Worm (Caenorhabditis elegans) whole organism, L3 larva: ENCODE data around the gene nhr-28.
A peak's percentile ranks its signal among the peaks of the same experiment; 100 is the strongest.

ENCODE experiments used
- R02D3.7 ChIP-seq: fragments of 150-350 bp; optimal IDR thresholded peaks from 2 replicates; lab custom pipeline; 2014; ENCODE audit warnings: missing biosample characterization, missing genetic modification characterization
- ZK546.5 ChIP-seq: sonication (generic microtip); optimal IDR thresholded peaks from 2 replicates; lab custom pipeline; 2017; ENCODE audit warnings: missing biosample characterization, missing genetic modification characterization
- aly-2 ChIP-seq: fragments of 150-350 bp; optimal IDR thresholded peaks from 2 replicates; lab custom pipeline; 2014; ENCODE audit warnings: missing biosample characterization, missing genetic modification characterization
- ama-1 ChIP-seq: fragments of 150-350 bp; optimal IDR thresholded peaks from 2 replicates; lab custom pipeline; 2018
- ceh-16 ChIP-seq: sonication (generic microtip); optimal IDR thresholded peaks from 2 replicates; lab custom pipeline; 2017; ENCODE audit warnings: missing biosample characterization, missing genetic modification characterization
- ceh-82 ChIP-seq: fragments of 150-350 bp; optimal IDR thresholded peaks from 2 replicates; lab custom pipeline; 2014; ENCODE audit warnings: missing biosample characterization, missing genetic modification characterization
- ceh-9 ChIP-seq: sonication (generic microtip); optimal IDR thresholded peaks from 2 replicates; lab custom pipeline; 2018; ENCODE audit warnings: missing biosample characterization, missing genetic modification characterization
- daf-12 ChIP-seq: fragments of 150-350 bp; optimal IDR thresholded peaks from 2 replicates; lab custom pipeline; 2014; ENCODE audit warnings: missing biosample characterization, missing genetic modification reagents, missing genetic modification characterization
- egl-27 ChIP-seq: sonication (generic microtip); optimal IDR thresholded peaks from 4 replicates; lab custom pipeline; 2017; ENCODE audit warnings: missing biosample characterization, missing genetic modification reagents, missing genetic modification characterization
- elt-1 ChIP-seq: fragments of 150-350 bp; optimal IDR thresholded peaks from 2 replicates; lab custom pipeline; 2014; ENCODE audit warnings: missing biosample characterization, missing genetic modification characterization
- elt-2 ChIP-seq: sonication (generic microtip); optimal IDR thresholded peaks from 2 replicates; lab custom pipeline; 2016; ENCODE audit warnings: missing genetic modification reagents, mild to moderate bottlenecking, missing genetic modification characterization, missing compliant biosample characterization
- elt-3 ChIP-seq, 3 experiments: fragments of 150-350 bp in 1 of 3; sonication (generic microtip) in 2 of 3; optimal IDR thresholded peaks; 2 replicates in 2 of 3; 4 replicates in 1 of 3; lab custom pipeline; 2014 to 2017; ENCODE audit warnings: missing biosample characterization in 3 of 3, missing genetic modification characterization in 3 of 3
- eor-1 ChIP-seq, 2 experiments: fragments of 150-350 bp; optimal IDR thresholded peaks; 2 replicates each; lab custom pipeline; 2014 to 2018; ENCODE audit warnings: missing biosample characterization in 2 of 2, missing genetic modification characterization in 2 of 2
- hmg-11 ChIP-seq: sonication (generic microtip); optimal IDR thresholded peaks from 2 replicates; lab custom pipeline; 2016; ENCODE audit warnings: missing genetic modification characterization, missing compliant biosample characterization
- jun-1 ChIP-seq: fragments of 150-350 bp; optimal IDR thresholded peaks from 2 replicates; lab custom pipeline; 2014; ENCODE audit warnings: missing biosample characterization, missing genetic modification reagents, missing genetic modification characterization
- lin-15B ChIP-seq: fragments of 150-350 bp; optimal IDR thresholded peaks from 2 replicates; lab custom pipeline; 2014; ENCODE audit warnings: missing biosample characterization, missing genetic modification characterization
- lsy-12 ChIP-seq: sonication (generic microtip); optimal IDR thresholded peaks from 2 replicates; lab custom pipeline; 2016; ENCODE audit warnings: mild to moderate bottlenecking, missing genetic modification characterization, missing compliant biosample characterization
- mdl-1 ChIP-seq: fragments of 150-350 bp; optimal IDR thresholded peaks from 2 replicates; lab custom pipeline; 2014; ENCODE audit warnings: missing biosample characterization, missing genetic modification characterization
- mml-1 ChIP-seq: fragments of 150-350 bp; sonication (generic microtip); optimal IDR thresholded peaks from 3 replicates; lab custom pipeline; 2014; ENCODE audit warnings: missing biosample characterization, missing genetic modification characterization
- nfya-1 ChIP-seq: sonication (generic microtip); optimal IDR thresholded peaks from 2 replicates; lab custom pipeline; 2017; ENCODE audit warnings: missing genetic modification characterization, mild to moderate bottlenecking, missing compliant biosample characterization, antibody characterized with exemption, moderate library complexity; ENCODE audit not compliant: insufficient read depth
- nhr-11 ChIP-seq: fragments of 150-350 bp; optimal IDR thresholded peaks from 2 replicates; lab custom pipeline; 2014; ENCODE audit warnings: missing biosample characterization, missing genetic modification characterization
- nhr-23 ChIP-seq: fragments of 150-350 bp; optimal IDR thresholded peaks from 2 replicates; lab custom pipeline; 2014; ENCODE audit warnings: missing biosample characterization, missing genetic modification reagents, missing genetic modification characterization
- nhr-237 ChIP-seq: fragments of 150-350 bp; optimal IDR thresholded peaks from 2 replicates; lab custom pipeline; 2014; ENCODE audit warnings: missing biosample characterization, missing genetic modification characterization
- nhr-25 ChIP-seq: sonication (generic microtip); optimal IDR thresholded peaks from 2 replicates; lab custom pipeline; 2017; ENCODE audit warnings: missing biosample characterization, missing genetic modification characterization
- nhr-28 ChIP-seq: fragments of 150-350 bp; optimal IDR thresholded peaks from 2 replicates; lab custom pipeline; 2014; ENCODE audit warnings: missing biosample characterization, missing genetic modification characterization
- nhr-43 ChIP-seq: sonication (generic microtip); optimal IDR thresholded peaks from 2 replicates; lab custom pipeline; 2016; ENCODE audit warnings: mild to moderate bottlenecking, missing genetic modification characterization, missing compliant biosample characterization; ENCODE audit not compliant: poor library complexity, severe bottlenecking
- nhr-76 ChIP-seq: fragments of 150-350 bp; sonication (generic microtip); optimal IDR thresholded peaks from 5 replicates; lab custom pipeline; 2014; ENCODE audit warnings: missing biosample characterization, missing genetic modification characterization
- nhr-77 ChIP-seq: fragments of 150-350 bp; optimal IDR thresholded peaks from 2 replicates; lab custom pipeline; 2014; ENCODE audit warnings: missing biosample characterization, missing genetic modification characterization
- pha-4 ChIP-seq: fragments of 150-350 bp; optimal IDR thresholded peaks from 2 replicates; lab custom pipeline; 2014; ENCODE audit warnings: missing biosample characterization, missing genetic modification reagents, missing genetic modification characterization
- pqm-1 ChIP-seq: fragments of 150-350 bp; optimal IDR thresholded peaks from 2 replicates; lab custom pipeline; 2017; ENCODE audit warnings: missing biosample characterization, missing genetic modification characterization, inconsistent platforms
- skn-1 ChIP-seq: fragments of 150-350 bp; optimal IDR thresholded peaks from 2 replicates; lab custom pipeline; 2014; ENCODE audit warnings: missing biosample characterization, missing genetic modification characterization
- snpc-4 ChIP-seq: fragments of 150-350 bp; optimal IDR thresholded peaks from 2 replicates; lab custom pipeline; 2014; ENCODE audit warnings: missing biosample characterization, missing genetic modification characterization
- unc-62 ChIP-seq: fragments of 150-350 bp; sonication (generic microtip); optimal IDR thresholded peaks from 4 replicates; lab custom pipeline; 2014; ENCODE audit warnings: missing biosample characterization, missing genetic modification reagents, missing genetic modification characterization
- zag-1 ChIP-seq: fragments of 150-350 bp; optimal IDR thresholded peaks from 2 replicates; lab custom pipeline; 2014; ENCODE audit warnings: missing biosample characterization, missing genetic modification characterization
- ztf-11 ChIP-seq: fragments of 150-350 bp; optimal IDR thresholded peaks from 2 replicates; lab custom pipeline; 2014; ENCODE audit warnings: missing biosample characterization, missing genetic modification characterization
- ztf-4 ChIP-seq: fragments of 150-350 bp; optimal IDR thresholded peaks from 2 replicates; lab custom pipeline; 2014; ENCODE audit warnings: missing biosample characterization, missing genetic modification characterization

Gene nhr-28

DNA sequence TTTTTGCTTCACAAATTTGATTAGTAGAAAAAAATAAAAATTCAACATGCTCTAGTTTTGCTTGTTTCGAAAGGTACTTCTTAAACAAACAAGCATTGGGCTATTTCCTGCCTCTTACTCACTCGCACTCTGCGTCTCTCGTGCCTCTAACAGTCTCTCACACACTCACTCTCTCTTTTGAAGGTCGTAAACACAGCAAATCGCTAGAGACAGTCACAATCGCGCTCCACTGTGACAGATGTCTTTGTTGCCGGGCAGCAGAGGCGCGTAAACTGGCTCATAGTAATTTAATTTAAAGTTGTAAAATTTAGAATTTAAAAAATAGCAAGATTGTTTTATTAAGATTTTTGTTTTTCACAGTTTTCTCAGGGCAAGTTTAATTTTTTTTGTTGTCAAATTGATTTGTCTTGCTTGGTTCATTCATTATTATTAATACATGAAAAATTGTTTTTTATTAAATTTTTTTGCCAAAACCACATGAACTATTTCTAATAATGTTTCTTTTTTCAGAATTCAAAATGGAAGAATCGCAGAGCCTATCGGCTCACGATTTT is 22.8 kb upstream of the nhr-28 start, which contains the start of gene taf-3 (continued):
- TF ChIP-seq zag-1 (tag; lab: Kevin White, UChicago) = no peak
- TF ChIP-seq eor-1 (tag; optimal IDR thresholded peaks at IDR 0.05; lab: Kevin White, UChicago) = no peak
- no peak for TF ChIP-seq ZK546.5 (tag; lab: Kevin White, UChicago)
- no peak for TF ChIP-seq aly-2 (tag; lab: Kevin White, UChicago)
- peak; percentile 54 for TF ChIP-seq lin-15B
- TF ChIP-seq ztf-4 (tag; lab: Kevin White, UChicago) = no peak
- peak; percentile 69 for TF ChIP-seq nfya-1 (tag; lab: Kevin White, UChicago)
- no peak for TF ChIP-seq egl-27 (tag; lab: Kevin White, UChicago)
- no peak for TF ChIP-seq ceh-82
- no peak for TF ChIP-seq nhr-237 (tag; lab: Kevin White, UChicago)
- TF ChIP-seq nhr-43 = no peak
- no peak for TF ChIP-seq elt-3 (tag; optimal IDR thresholded peaks at IDR 0.05; lab: Kevin White, UChicago)
- no peak for TF ChIP-seq unc-62 (GFP tag; lab: Kevin White, UChicago)
- no peak for TF ChIP-seq lsy-12 (tag; lab: Kevin White, UChicago)
- no peak for TF ChIP-seq R02D3.7
- TF ChIP-seq nhr-77 = no peak
- peak; percentile 94 for TF ChIP-seq pha-4 (tag; lab: Kevin White, UChicago)
- TF ChIP-seq ama-1 (lab: Kevin White, UChicago) = no peak
- TF ChIP-seq, all 47 proteins: peak for 11

DNA sequence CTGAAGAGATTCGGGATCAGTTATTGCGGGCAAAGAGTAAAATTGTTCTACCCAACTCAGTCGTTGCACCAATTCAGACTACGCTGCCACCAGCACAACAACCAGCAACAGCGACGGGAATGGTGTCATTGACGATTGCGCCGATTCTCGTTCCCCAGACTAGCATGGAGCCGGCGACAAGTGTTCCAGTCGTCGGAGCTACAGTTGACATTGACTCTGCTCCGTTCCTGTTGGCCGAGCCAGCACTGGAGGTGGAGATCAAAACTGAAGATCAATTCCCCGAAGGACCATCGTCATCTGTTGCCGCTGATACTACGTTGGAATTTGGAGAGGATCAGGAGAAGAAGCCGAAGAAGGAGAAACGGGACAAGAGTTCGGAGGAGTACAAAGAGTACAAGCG is 19.4 kb upstream of the nhr-28 start:
- no peak for TF ChIP-seq elt-2 (tag; lab: Kevin White, UChicago)
- no peak for TF ChIP-seq ztf-11 (tag; lab: Kevin White, UChicago)

DNA sequence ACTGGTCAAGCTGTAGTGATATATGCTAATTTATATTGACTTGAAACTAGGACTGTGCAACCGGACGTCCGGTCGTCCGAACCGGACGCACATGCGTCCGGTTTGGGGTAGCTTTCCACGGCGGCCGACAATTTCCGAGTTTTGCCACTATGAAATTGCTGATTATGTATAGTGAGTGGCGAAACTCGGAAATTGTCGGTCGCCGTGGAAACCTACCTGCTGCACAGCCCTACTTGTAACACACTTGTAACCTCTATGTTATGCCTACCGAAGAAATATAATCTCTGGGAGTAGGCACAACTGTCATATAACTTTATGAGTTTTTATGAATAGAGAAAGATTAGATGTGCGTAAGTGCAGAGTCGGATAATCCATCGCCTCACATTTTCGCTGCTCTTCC is 17.8 kb upstream of the nhr-28 start:
- TF ChIP-seq aly-2 (tag; lab: Kevin White, UChicago) (no peak), elt-3 (tag; optimal IDR thresholded peaks at IDR 0.05; lab: Kevin White, UChicago) (no peak), nhr-25 (no peak), ama-1 (lab: Kevin White, UChicago) (no peak), elt-2 (tag; lab: Kevin White, UChicago) (no peak), mdl-1 (no peak), nhr-237 (tag; lab: Kevin White, UChicago) (no peak), ceh-9 (tag; lab: Kevin White, UChicago) (no peak), hmg-11 (tag; lab: Kevin White, UChicago) (no peak), ZK546.5 (tag; lab: Kevin White, UChicago) (no peak), lsy-12 (tag; lab: Kevin White, UChicago) (no peak), nhr-11 (tag; lab: Kevin White, UChicago) (no peak), R02D3.7 (no peak)

DNA sequence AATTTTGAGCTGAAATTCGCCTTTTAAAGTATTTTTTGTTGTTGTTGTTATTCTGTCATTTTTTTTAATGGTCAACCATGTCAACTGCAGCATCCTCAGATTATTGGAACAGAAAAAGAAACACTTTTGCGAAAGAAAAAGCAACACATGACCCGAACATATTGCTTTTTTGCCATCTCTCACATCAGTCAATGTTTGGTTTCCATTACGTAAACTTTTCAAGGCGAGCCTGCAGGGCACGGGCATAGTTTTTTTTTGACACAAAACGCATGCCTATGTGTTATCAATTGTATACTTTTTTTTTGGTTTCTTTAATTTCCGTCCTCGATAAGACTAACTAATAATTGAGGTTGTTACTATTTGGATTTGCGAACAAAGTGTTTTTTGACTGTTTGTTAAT is 17.4 kb upstream of the nhr-28 start:
- TF ChIP-seq lsy-12 (tag; lab: Kevin White, UChicago) (no peak), mdl-1 (no peak), lin-15B (no peak), nhr-23 (tag; lab: Kevin White, UChicago) (no peak), nhr-28 (tag; lab: Kevin White, UChicago) (no peak), ama-1 (lab: Kevin White, UChicago) (no peak), R02D3.7 (no peak), ceh-16 (no peak), zag-1 (tag; lab: Kevin White, UChicago) (no peak), pqm-1 (tag; lab: Kevin White, UChicago) (peak; percentile 15), skn-1 (no peak), daf-12 (tag; lab: Kevin White, UChicago) (no peak), ztf-4 (tag; lab: Kevin White, UChicago) (no peak), ceh-82 (no peak), ZK546.5 (tag; lab: Kevin White, UChicago) (no peak), mml-1 (no peak), elt-1 (tag; lab: Kevin White, UChicago) (no peak), elt-2 (tag; lab: Kevin White, UChicago) (peak; percentile 67), jun-1 (tag; lab: Kevin White, UChicago) (no peak), nhr-76 (tag; lab: Kevin White, UChicago) (no peak), egl-27 (tag; lab: Kevin White, UChicago) (no peak), pha-4 (tag; lab: Kevin White, UChicago) (peak; percentile 36), snpc-4 (no peak)
- TF ChIP-seq, all 47 proteins: peak for 3
